Fruit fly (Drosophila melanogaster): ENCODE data around the gene side-II.
A peak's percentile ranks its signal among the peaks of the same experiment; 100 is the strongest.

The side-II gene

dm6 chr2L:15005505-15005904 is 33.4 kb upstream of the side-II start, which contains the start of gene DCTN5-p25 (continued):
- TF ChIP-seq tin (GFP tag; optimal IDR thresholded peaks at IDR 0.05) (no peak), lola (GFP tag; optimal IDR thresholded peaks at IDR 0.05) (no peak), kah (GFP tag; optimal IDR thresholded peaks at IDR 0.05) (no peak), CG2199 (GFP tag; IDR thresholded peaks at IDR 0.05) (no peak), E2f2 (GFP tag; IDR thresholded peaks at IDR 0.05) (peak; percentile 97), zf30C (GFP tag; optimal IDR thresholded peaks at IDR 0.05) (no peak), CG13287 (GFP tag; IDR thresholded peaks at IDR 0.05; ENCODE audit: partially characterized antibody) (peak; percentile 41; the same call in 1 of the 2 replicates), ham (GFP tag; IDR thresholded peaks at IDR 0.05) (no peak), fru (optimal IDR thresholded peaks at IDR 0.05) (no peak), bowl (GFP tag; IDR thresholded peaks at IDR 0.05) (no peak), Ets65A (GFP tag) (no peak), CG4424 (GFP tag; optimal IDR thresholded peaks at IDR 0.05) (no peak), D (optimal IDR thresholded peaks at IDR 0.05) (no peak), D (GFP tag; optimal IDR thresholded peaks at IDR 0.05) (no peak), vnd (GFP tag; IDR thresholded peaks at IDR 0.05; ENCODE audit: partially characterized antibody) (no peak), pzg (GFP tag; optimal IDR thresholded peaks at IDR 0.05) (peak; percentile 75), CG10321 (GFP tag; IDR thresholded peaks at IDR 0.05) (no peak), pnt (GFP tag; optimal IDR thresholded peaks at IDR 0.05) (no peak), CG34224 (GFP tag; IDR thresholded peaks at IDR 0.05; ENCODE audit: partially characterized antibody) (0 out of 3 replicates have a peak, but pooled peaks have one; percentile 46), scrt (GFP tag; optimal IDR thresholded peaks at IDR 0.05) (no peak), repo (GFP tag; optimal IDR thresholded peaks at IDR 0.05) (no peak), gem (tag; optimal IDR thresholded peaks at IDR 0.05) (no peak), schlank (tag; optimal IDR thresholded peaks at IDR 0.05) (no peak), Dfd (GFP tag; optimal IDR thresholded peaks at IDR 0.05) (no peak), CG10654 (GFP tag; optimal IDR thresholded peaks at IDR 0.05) (no peak), ems (GFP tag; optimal IDR thresholded peaks at IDR 0.05) (no peak), CG15011 (GFP tag; optimal IDR thresholded peaks at IDR 0.05) (no peak), CG17186 (GFP tag; optimal IDR thresholded peaks at IDR 0.05) (no peak), nom (GFP tag; optimal IDR thresholded peaks at IDR 0.05) (no peak), danr (GFP tag; IDR thresholded peaks at IDR 0.05) (no peak), Max (GFP tag; optimal IDR thresholded peaks at IDR 0.05) (no peak), CG33213 (GFP tag; optimal IDR thresholded peaks at IDR 0.05) (peak; percentile 16), CG2116 (GFP tag; optimal IDR thresholded peaks at IDR 0.05) (peak; percentile 4), dmrt11E (tag; optimal IDR thresholded peaks at IDR 0.05) (no peak), trem (tag; optimal IDR thresholded peaks at IDR 0.05) (peak; percentile 2), Sin3A (optimal IDR thresholded peaks at IDR 0.05) (peak; percentile 46), ken (GFP tag; IDR thresholded peaks at IDR 0.05) (no peak), CG7839 (tag; optimal IDR thresholded peaks at IDR 0.05) (no peak), grau (tag; optimal IDR thresholded peaks at IDR 0.05) (no peak), Vsx1 (GFP tag; optimal IDR thresholded peaks at IDR 0.05) (no peak), hbn (GFP tag; IDR thresholded peaks at IDR 0.05; ENCODE audit: partially characterized antibody) (no peak), CG11723 (GFP tag; optimal IDR thresholded peaks at IDR 0.05) (no peak), CG15514 (GFP tag; optimal IDR thresholded peaks at IDR 0.05) (peak; percentile 20), Side (GFP tag; optimal IDR thresholded peaks at IDR 0.05) (no peak), Usf (GFP tag; optimal IDR thresholded peaks at IDR 0.05) (no peak), Rx (GFP tag; IDR thresholded peaks at IDR 0.05) (no peak), TFAM (GFP tag; optimal IDR thresholded peaks at IDR 0.05) (no peak), CG16863 (GFP tag; optimal IDR thresholded peaks at IDR 0.05) (no peak), lilli (GFP tag; optimal IDR thresholded peaks at IDR 0.05) (no peak), CG8388 (GFP tag; optimal IDR thresholded peaks at IDR 0.05) (no peak), Med (GFP tag) (peak; percentile 71), CG12219 (GFP tag; optimal IDR thresholded peaks at IDR 0.05) (no peak)

Data from whole organism, embryonic.